Worm (Caenorhabditis elegans): ENCODE data around the gene scl-27.

The scl-27 gene

ce11 chrV:443193-443592 is 43.4 kb downstream of the scl-27 start, which contains the start of gene srh-33:
TSS of gene srh-33 (minus strand) at chrV:443293.
- no peak for TF ChIP-seq ztf-11 (tag; optimal IDR thresholded peaks at IDR 0.05)
- no peak for TF ChIP-seq irx-1 (tag; optimal IDR thresholded peaks at IDR 0.05)
- no peak for TF ChIP-seq lin-13 (GFP tag; optimal IDR thresholded peaks at IDR 0.05)
- no peak for TF ChIP-seq egl-27 (tag; optimal IDR thresholded peaks at IDR 0.05)
- TF ChIP-seq vab-15 (tag; optimal IDR thresholded peaks at IDR 0.05), result no peak

ce11 chrV:446574-446973 is 46.8 kb downstream of the scl-27 start, which contains the start of gene srh-34:
TSS of gene srh-34 (minus strand) at chrV:446674.
- TF ChIP-seq ets-5 (GFP tag; IDR thresholded peaks at IDR 0.05), result no peak
- no peak for TF ChIP-seq fkh-4 (tag; optimal IDR thresholded peaks at IDR 0.05; ENCODE audit: borderline replicate concordance)
- TF ChIP-seq unc-30 (tag; optimal IDR thresholded peaks at IDR 0.05), result no peak
- no peak for TF ChIP-seq snu-23 (GFP tag; optimal IDR thresholded peaks at IDR 0.05)

ce11 chrV:446988-447387 is 47.2 kb downstream of the scl-27 start:
- TF ChIP-seq unc-62 (GFP tag; optimal IDR thresholded peaks at IDR 0.05) (no peak), nhr-85 (tag) (peak; percentile 8)

- TF ChIP-seq nhr-85 (tag) (peak; percentile 10), ceh-88 (GFP tag; IDR thresholded peaks at IDR 0.05) (no peak)
Measured at ce11 chrV:449130-449529, 49.3 kb downstream of the scl-27 start, which contains the start of gene srh-35. TSS of gene srh-35 (minus strand) at chrV:449230.

ce11 chrV:449685-450084 is 49.9 kb downstream of the scl-27 start, which contains the start of gene M02H5.8:
TSS of gene M02H5.8 (plus strand) at chrV:449981.
- no peak for TF ChIP-seq tbx-2 (tag; optimal IDR thresholded peaks at IDR 0.05)
- TF ChIP-seq efl-1 (optimal IDR thresholded peaks at IDR 0.05), result no peak
- TF ChIP-seq efl-1 (GFP tag; optimal IDR thresholded peaks at IDR 0.05 in 1 of 2), result peak in 1 of 2 experiments; percentile 31
- TF ChIP-seq lin-15B (tag; optimal IDR thresholded peaks at IDR 0.05), result no peak

ce11 chrV:450757-451501 is 51.1 kb downstream of the scl-27 start, which contains the start of gene nhr-123:
TSS of gene nhr-123 (plus strand) at chrV:451451.
- TF ChIP-seq egl-27 (tag; optimal IDR thresholded peaks at IDR 0.05), result no peak
- TF ChIP-seq efl-1 (optimal IDR thresholded peaks at IDR 0.05), result no peak
- TF ChIP-seq efl-1 (GFP tag; optimal IDR thresholded peaks at IDR 0.05 in 1 of 2), result peak in 1 of 2 experiments; percentile 90
- no peak for TF ChIP-seq aly-2 (tag; optimal IDR thresholded peaks at IDR 0.05)
- TF ChIP-seq ceh-63 (GFP tag; optimal IDR thresholded peaks at IDR 0.05), result no peak

Measured in whole organism, L1 larva.